Fruit fly (Drosophila melanogaster) whole organism, embryonic: ENCODE results near the gene CG43051.

ENCODE experiments used
- Abd-B ChIP-seq: fragments of 200-800 bp; sonication (Bioruptor generic); optimal IDR thresholded peaks from 2 replicates; lab custom pipeline; 2018; ENCODE audit warnings: missing biosample characterization, mild to moderate bottlenecking, missing genetic modification characterization, moderate library complexity
- Atf-2 ChIP-seq: fragments of 200-800 bp; sonication (Bioruptor generic); optimal IDR thresholded peaks from 2 replicates; lab custom pipeline; 2016; ENCODE audit warnings: missing biosample characterization, missing genetic modification characterization
- B-H1 ChIP-seq: fragments of 200-800 bp; sonication (Bioruptor generic); IDR thresholded peaks from 3 replicates; pipeline ENCODE4 v1.3.6; 2022; ENCODE audit warnings: missing biosample characterization, missing genetic modification characterization
- Blimp-1 ChIP-seq: fragments of 200-800 bp; sonication (Bioruptor generic); optimal IDR thresholded peaks from 3 replicates; lab custom pipeline; 2018; ENCODE audit warnings: missing biosample characterization, missing genetic modification characterization, mild to moderate bottlenecking, moderate library complexity, missing genetic modification reagents
- Bteb2 ChIP-seq: fragments of 200-800 bp; sonication (Bioruptor generic); optimal IDR thresholded peaks from 2 replicates; lab custom pipeline; 2016; ENCODE audit warnings: missing biosample characterization, missing genetic modification characterization
- CG11398 ChIP-seq: fragments of 200-800 bp; sonication (Bioruptor generic); optimal IDR thresholded peaks from 2 replicates; lab custom pipeline; 2016; ENCODE audit warnings: missing biosample characterization, missing genetic modification characterization
- CG11456 ChIP-seq: fragments of 200-800 bp; sonication (Bioruptor generic); IDR thresholded peaks from 3 replicates; pipeline ENCODE4 v1.3.6; 2022; ENCODE audit warnings: missing biosample characterization, missing genetic modification characterization
- CG11695 ChIP-seq: fragments of 200-800 bp; sonication (Bioruptor generic); IDR thresholded peaks from 3 replicates; pipeline ENCODE4 v1.3.6; 2022; ENCODE audit warnings: missing biosample characterization, missing genetic modification characterization
- CG1233 ChIP-seq: fragments of 200-800 bp; sonication (Bioruptor generic); optimal IDR thresholded peaks from 4 replicates; lab custom pipeline; 2018; ENCODE audit warnings: missing biosample characterization, mild to moderate bottlenecking, missing genetic modification characterization
- CG12659 ChIP-seq: fragments of 200-800 bp; sonication (Bioruptor generic); optimal IDR thresholded peaks from 3 replicates; lab custom pipeline; 2017; ENCODE audit warnings: mild to moderate bottlenecking, missing biosample characterization, missing genetic modification reagents, missing genetic modification characterization
- CG13424 ChIP-seq: fragments of 200-800 bp; sonication (Bioruptor generic); optimal IDR thresholded peaks from 2 replicates; lab custom pipeline; 2019; ENCODE audit warnings: missing biosample characterization, mild to moderate bottlenecking, missing genetic modification characterization, moderate library complexity
- CG1529 ChIP-seq: fragments of 200-800 bp; sonication (Bioruptor generic); optimal IDR thresholded peaks from 3 replicates; lab custom pipeline; 2018; ENCODE audit warnings: missing biosample characterization, missing genetic modification characterization
- CG17361 ChIP-seq: fragments of 200-800 bp; sonication (Bioruptor generic); IDR thresholded peaks from 3 replicates; pipeline ENCODE4 v1.3.6; 2022; ENCODE audit warnings: missing biosample characterization, missing genetic modification characterization
- CG30020 ChIP-seq: fragments of 200-800 bp; optimal IDR thresholded peaks from 2 replicates; lab custom pipeline; 2019; ENCODE audit warnings: missing biosample characterization, mild to moderate bottlenecking, missing genetic modification characterization, moderate library complexity
- CG3163 ChIP-seq: fragments of 200-800 bp; sonication (Bioruptor generic); optimal IDR thresholded peaks from 3 replicates; lab custom pipeline; 2016; ENCODE audit warnings: missing biosample characterization, missing genetic modification characterization
- CG32532 ChIP-seq: fragments of 200-800 bp; sonication (Bioruptor generic); IDR thresholded peaks from 2 replicates; pipeline ENCODE4 v1.3.6; 2022; ENCODE audit warnings: missing biosample characterization, missing genetic modification characterization
- CG4424 ChIP-seq: fragments of 200-800 bp; sonication (Bioruptor generic); optimal IDR thresholded peaks from 3 replicates; lab custom pipeline; 2016; ENCODE audit warnings: missing biosample characterization, missing genetic modification characterization
- CG6765 ChIP-seq: fragments of 200-800 bp; sonication (Bioruptor generic); optimal IDR thresholded peaks from 3 replicates; lab custom pipeline; 2017; ENCODE audit warnings: missing biosample characterization, mild to moderate bottlenecking, missing genetic modification characterization
- CG7271 ChIP-seq: fragments of 200-800 bp; sonication (Bioruptor generic); optimal IDR thresholded peaks from 2 replicates; lab custom pipeline; 2018; ENCODE audit warnings: missing biosample characterization, mild to moderate bottlenecking, missing genetic modification characterization, moderate library complexity
- CG7357 ChIP-seq: fragments of 200-800 bp; sonication (Bioruptor generic); IDR thresholded peaks from 3 replicates; pipeline ENCODE4 v1.3.6; 2022; ENCODE audit warnings: missing biosample characterization, missing genetic modification characterization
- CG7963 ChIP-seq: fragments of 200-800 bp; sonication (Bioruptor generic); IDR thresholded peaks from 3 replicates; pipeline ENCODE4 v1.3.6; 2022; ENCODE audit warnings: missing biosample characterization, missing genetic modification characterization; ENCODE audit not compliant: partially characterized antibody
- CG8944 ChIP-seq: fragments of 200-800 bp; sonication (Bioruptor generic); optimal IDR thresholded peaks from 3 replicates; lab custom pipeline; 2016; ENCODE audit warnings: missing biosample characterization, missing genetic modification characterization
- Camta ChIP-seq: fragments of 200-800 bp; sonication (Bioruptor generic); optimal IDR thresholded peaks from 2 replicates; lab custom pipeline; 2016; ENCODE audit warnings: missing biosample characterization, missing genetic modification characterization
- Dfd ChIP-seq, 2 experiments: fragments of >200 bp; optimal IDR thresholded peaks; 2 replicates each; lab custom pipeline; 2017; ENCODE audit warnings: missing biosample characterization in 2 of 2, missing genetic modification characterization in 2 of 2
- Hand ChIP-seq: fragments of 200-800 bp; sonication (Bioruptor generic); optimal IDR thresholded peaks from 2 replicates; lab custom pipeline; 2017; ENCODE audit warnings: mild to moderate bottlenecking, missing biosample characterization, missing genetic modification reagents, missing genetic modification characterization
- Hey ChIP-seq: fragments of 200-800 bp; sonication (Bioruptor generic); optimal IDR thresholded peaks from 3 replicates; lab custom pipeline; 2018; ENCODE audit warnings: missing biosample characterization, mild to moderate bottlenecking, missing genetic modification characterization
- NFAT ChIP-seq: fragments of 200-800 bp; sonication (Bioruptor generic); IDR thresholded peaks from 2 replicates; pipeline ENCODE4 v1.3.6; 2022; ENCODE audit warnings: missing biosample characterization, missing genetic modification characterization
- PHDP ChIP-seq: fragments of 200-800 bp; sonication (Bioruptor generic); optimal IDR thresholded peaks from 3 replicates; lab custom pipeline; 2018; ENCODE audit warnings: missing biosample characterization, mild to moderate bottlenecking, missing genetic modification characterization, moderate library complexity
- Spps ChIP-seq: fragments of 200-800 bp; sonication (Bioruptor generic); optimal IDR thresholded peaks from 2 replicates; lab custom pipeline; 2018; ENCODE audit warnings: missing biosample characterization, mild to moderate bottlenecking, missing genetic modification characterization
- Vsx1 ChIP-seq: fragments of 200-800 bp; sonication (Bioruptor generic); optimal IDR thresholded peaks from 2 replicates; lab custom pipeline; 2017; ENCODE audit warnings: missing biosample characterization, mild to moderate bottlenecking, missing genetic modification characterization, missing genetic modification reagents
- Xrp1 ChIP-seq: fragments of 200-800 bp; sonication (Bioruptor generic); IDR thresholded peaks from 2 replicates; pipeline ENCODE4 v1.3.6; 2022; ENCODE audit warnings: missing biosample characterization, missing genetic modification characterization
- aop ChIP-seq: fragments of 200-800 bp; sonication (Bioruptor generic); IDR thresholded peaks from 2 replicates; pipeline ENCODE4 v1.3.6; 2022; ENCODE audit warnings: missing biosample characterization, missing genetic modification characterization
- ase ChIP-seq: fragments of 200-800 bp; sonication (Bioruptor generic); IDR thresholded peaks from 3 replicates; pipeline ENCODE4 v1.3.6; 2022; ENCODE audit warnings: missing biosample characterization, missing genetic modification characterization
- bigmax ChIP-seq: fragments of 200-800 bp; sonication (Bioruptor generic); optimal IDR thresholded peaks from 2 replicates; lab custom pipeline; 2018; ENCODE audit warnings: missing biosample characterization, mild to moderate bottlenecking, missing genetic modification characterization
- bowl ChIP-seq: fragments of 200-800 bp; sonication (Bioruptor generic); IDR thresholded peaks from 2 replicates; pipeline ENCODE4 v1.3.6; 2022; ENCODE audit warnings: missing biosample characterization, missing genetic modification characterization
- bsh ChIP-seq, 2 experiments: fragments of 200-800 bp; sonication (Bioruptor generic); optimal IDR thresholded peaks; 2 replicates each; lab custom pipeline; 2017 to 2018; ENCODE audit warnings: mild to moderate bottlenecking in 2 of 2, missing biosample characterization in 2 of 2, missing genetic modification characterization in 2 of 2, moderate library complexity in 1 of 2
- btn ChIP-seq: fragments of 200-800 bp; sonication (Bioruptor generic); optimal IDR thresholded peaks from 2 replicates; lab custom pipeline; 2016; ENCODE audit warnings: missing biosample characterization, missing genetic modification characterization
- dm ChIP-seq: fragments of 200-800 bp; sonication (Bioruptor generic); optimal IDR thresholded peaks from 3 replicates; lab custom pipeline; 2016; ENCODE audit warnings: missing biosample characterization, missing genetic modification characterization
- esg ChIP-seq: fragments of 200-800 bp; sonication (Bioruptor generic); conservative IDR thresholded peaks from 2 replicates; pipeline ENCODE4 v1.3.6; 2022; ENCODE audit warnings: missing biosample characterization, missing genetic modification characterization
- grau ChIP-seq: fragments of 200-800 bp; optimal IDR thresholded peaks from 3 replicates; lab custom pipeline; 2019; ENCODE audit warnings: missing biosample characterization, mild to moderate bottlenecking, missing genetic modification characterization, moderate library complexity
- her ChIP-seq: fragments of 200-800 bp; sonication (Bioruptor generic); optimal IDR thresholded peaks from 2 replicates; lab custom pipeline; 2016; ENCODE audit warnings: missing biosample characterization, missing genetic modification characterization
- maf-S ChIP-seq: fragments of 200-800 bp; sonication (Bioruptor generic); optimal IDR thresholded peaks from 2 replicates; lab custom pipeline; 2016; ENCODE audit warnings: missing biosample characterization, missing genetic modification characterization
- nau ChIP-seq: fragments of 200-800 bp; sonication (Bioruptor generic); optimal IDR thresholded peaks from 3 replicates; lab custom pipeline; 2017; ENCODE audit warnings: missing biosample characterization, mild to moderate bottlenecking, missing genetic modification characterization, missing genetic modification reagents
- org-1 ChIP-seq: fragments of 200-800 bp; sonication (Bioruptor generic); optimal IDR thresholded peaks from 2 replicates; lab custom pipeline; 2017; ENCODE audit warnings: missing biosample characterization, missing genetic modification characterization
- pfk ChIP-seq: fragments of 200-800 bp; sonication (Bioruptor generic); optimal IDR thresholded peaks from 2 replicates; lab custom pipeline; 2018; ENCODE audit warnings: missing biosample characterization, mild to moderate bottlenecking, missing genetic modification characterization, moderate library complexity
- phol ChIP-seq: fragments of 200-800 bp; sonication (Bioruptor generic); optimal IDR thresholded peaks from 3 replicates; lab custom pipeline; 2018; ENCODE audit warnings: missing biosample characterization, mild to moderate bottlenecking, missing genetic modification characterization, moderate library complexity
- pnt ChIP-seq: fragments of 200-800 bp; sonication (Bioruptor generic); optimal IDR thresholded peaks from 3 replicates; lab custom pipeline; 2016; ENCODE audit warnings: missing biosample characterization, missing genetic modification characterization
- pzg ChIP-seq: fragments of 200-800 bp; sonication (Bioruptor generic); optimal IDR thresholded peaks from 3 replicates; lab custom pipeline; 2018; ENCODE audit warnings: missing biosample characterization, mild to moderate bottlenecking, missing genetic modification characterization, moderate library complexity
- row ChIP-seq: fragments of 200-800 bp; sonication (Bioruptor generic); IDR thresholded peaks from 3 replicates; pipeline ENCODE4 v1.3.6; 2022; ENCODE audit warnings: missing biosample characterization, missing genetic modification characterization
- ssp ChIP-seq: fragments of 200-800 bp; sonication (Bioruptor generic); IDR thresholded peaks from 2 replicates; pipeline ENCODE4 v1.3.6; 2022; ENCODE audit warnings: missing biosample characterization, missing genetic modification characterization

The CG43051 gene

dm6 chr2L:12465164-12466011 lies 42.4 kb upstream of the CG43051 start (continued):
- TF ChIP-seq CG12659 (GFP tag; lab: Kevin White, UChicago) (peak; percentile 1), aop (GFP tag; lab: Robert Waterston, UW) (no peak), CG11456 (GFP tag; lab: Robert Waterston, UW) (no peak), Abd-B (GFP tag; lab: Kevin White, UChicago) (no peak), ssp (GFP tag; lab: Robert Waterston, UW) (no peak), Spps (tag; lab: Kevin White, UChicago) (no peak), CG8944 (GFP tag; lab: Kevin White, UChicago) (no peak), Hand (no peak), Dfd (GFP tag; optimal IDR thresholded peaks at IDR 0.05; lab: Kevin White, UChicago) (no peak), bsh (GFP tag; optimal IDR thresholded peaks at IDR 0.05; lab: Kevin White, UChicago) (peak in 1 of 2 experiments; percentile 54), CG3163 (GFP tag; lab: Kevin White, UChicago) (no peak), B-H1 (GFP tag; lab: Robert Waterston, UW) (no peak; the same call in 2 of the 3 replicates), CG11695 (GFP tag; lab: Robert Waterston, UW) (0 out of 3 replicates have a peak, but pooled peaks have one; percentile 45), NFAT (GFP tag; lab: Robert Waterston, UW) (no peak; the same call in 1 of the 2 replicates), dm (no peak), CG32532 (no peak), CG17361 (GFP tag; lab: Robert Waterston, UW) (peak; percentile 19; the same call in 1 of the 3 replicates), Bteb2 (no peak), grau (no peak), maf-S (GFP tag; lab: Kevin White, UChicago) (no peak), Hey (no peak), Vsx1 (GFP tag; lab: Kevin White, UChicago) (peak; percentile 55), her (no peak), PHDP (peak; percentile 52), org-1 (no peak), CG4424 (no peak), Blimp-1 (GFP tag; lab: Kevin White, UChicago) (peak; percentile 47), CG6765 (GFP tag; lab: Kevin White, UChicago) (no peak), pnt (no peak), Camta (no peak), CG13424 (peak; percentile 31), CG7357 (no peak), Atf-2 (GFP tag; lab: Kevin White, UChicago) (no peak), CG7271 (tag; lab: Kevin White, UChicago) (no peak), bigmax (no peak), ase (GFP tag; lab: Robert Waterston, UW) (no peak), pfk (peak; percentile 15), row (GFP tag; lab: Robert Waterston, UW) (no peak), CG7963 (no peak), CG1529 (GFP tag; lab: Kevin White, UChicago) (peak; percentile 31), CG30020 (tag; lab: Kevin White, UChicago) (no peak), phol (tag; lab: Kevin White, UChicago) (no peak), btn (GFP tag; lab: Kevin White, UChicago) (no peak), CG1233 (GFP tag; lab: Kevin White, UChicago) (peak; percentile 10), bowl (GFP tag; lab: Robert Waterston, UW) (no peak), CG11398 (GFP tag; lab: Kevin White, UChicago) (no peak), pzg (GFP tag; lab: Kevin White, UChicago) (no peak), nau (GFP tag; lab: Kevin White, UChicago) (peak; percentile 58), Xrp1 (GFP tag; lab: Robert Waterston, UW) (peak; percentile 49; the same call in 1 of the 2 replicates), esg (GFP tag; lab: Robert Waterston, UW) (no peak)
